Fruit fly (Drosophila melanogaster): ENCODE data around the gene CG43050.

Gene CG43050

dm6 chr2L:13145035-13145683 is 26.1 kb downstream of the CG43050 start (continued):
- no peak for TF ChIP-seq CG15479 (GFP tag; optimal IDR thresholded peaks at IDR 0.05)
- TF ChIP-seq C15 (GFP tag; IDR thresholded peaks at IDR 0.05), result 0 out of 3 replicates have a peak, but pooled peaks have one; percentile 20
- TF ChIP-seq CG15696 (tag; optimal IDR thresholded peaks at IDR 0.05), result peak; percentile 12
- peak; percentile 90 for TF ChIP-seq CG13624 (GFP tag; optimal IDR thresholded peaks at IDR 0.05)
- TF ChIP-seq CG15011 (GFP tag; optimal IDR thresholded peaks at IDR 0.05), result peak; percentile 71
- peak; percentile 37 for TF ChIP-seq Chrac-16 (GFP tag; optimal IDR thresholded peaks at IDR 0.05)
- no peak for TF ChIP-seq CG33557 (GFP tag; optimal IDR thresholded peaks at IDR 0.05)
- TF ChIP-seq mld (GFP tag; IDR thresholded peaks at IDR 0.05; ENCODE audit: partially characterized antibody), result no peak
- TF ChIP-seq Dp (GFP tag; optimal IDR thresholded peaks at IDR 0.05), result no peak
- TF ChIP-seq CG11398 (GFP tag; optimal IDR thresholded peaks at IDR 0.05), result peak; percentile 18
- TF ChIP-seq en (GFP tag; optimal IDR thresholded peaks at IDR 0.05), result peak; percentile 41
- TF ChIP-seq CG13424 (tag; optimal IDR thresholded peaks at IDR 0.05), result peak; percentile 73
- peak; percentile 79 for TF ChIP-seq CG11247 (GFP tag; IDR thresholded peaks at IDR 0.05)
- TF ChIP-seq CG4730 (GFP tag; IDR thresholded peaks at IDR 0.05), result peak; percentile 76
- TF ChIP-seq onecut (GFP tag; IDR thresholded peaks at IDR 0.05), result peak; percentile 51
- TF ChIP-seq cas (GFP tag; IDR thresholded peaks at IDR 0.05), result peak; percentile 45; the same call in 1 of the 2 replicates
- TF ChIP-seq CG16815 (GFP tag; optimal IDR thresholded peaks at IDR 0.05), result peak; percentile 29
- peak; percentile 45 for TF ChIP-seq CG1647 (GFP tag; optimal IDR thresholded peaks at IDR 0.05)
- TF ChIP-seq tup (GFP tag; optimal IDR thresholded peaks at IDR 0.05), result peak; percentile 29
- peak; percentile 48 for TF ChIP-seq CG8944 (GFP tag; optimal IDR thresholded peaks at IDR 0.05)
- TF ChIP-seq fru (optimal IDR thresholded peaks at IDR 0.05), result no peak
- peak; percentile 49 for TF ChIP-seq jumu (GFP tag; optimal IDR thresholded peaks at IDR 0.05)
- TF ChIP-seq CG14050 (GFP tag; IDR thresholded peaks at IDR 0.05), result peak; percentile 68
- TF ChIP-seq cg (GFP tag; optimal IDR thresholded peaks at IDR 0.05), result no peak
- peak; percentile 55 for TF ChIP-seq CG6683 (GFP tag; optimal IDR thresholded peaks at IDR 0.05)
- peak; percentile 77 for TF ChIP-seq CG10209 (GFP tag; optimal IDR thresholded peaks at IDR 0.05)
- TF ChIP-seq HLH54F (GFP tag; optimal IDR thresholded peaks at IDR 0.05), result peak; percentile 70
- TF ChIP-seq Hsf (GFP tag; optimal IDR thresholded peaks at IDR 0.05), result peak; percentile 76
- no peak for TF ChIP-seq Optix (GFP tag; IDR thresholded peaks at IDR 0.05)
- TF ChIP-seq Neu2 (GFP tag; optimal IDR thresholded peaks at IDR 0.05; ENCODE audit: borderline replicate concordance), result no peak
- TF ChIP-seq stc (GFP tag; IDR thresholded peaks at IDR 0.05), result peak; percentile 73
- no peak for TF ChIP-seq CG12236 (GFP tag; optimal IDR thresholded peaks at IDR 0.05)
- TF ChIP-seq CG4282 (GFP tag; optimal IDR thresholded peaks at IDR 0.05), result peak; percentile 14
- no peak for TF ChIP-seq Spps (tag; optimal IDR thresholded peaks at IDR 0.05)
- TF ChIP-seq CG5180 (GFP tag; optimal IDR thresholded peaks at IDR 0.05), result peak; percentile 45
- TF ChIP-seq Nf-YC (tag; optimal IDR thresholded peaks at IDR 0.05), result peak; percentile 76
- peak; percentile 54 for TF ChIP-seq HmgZ (tag; optimal IDR thresholded peaks at IDR 0.05)
- TF ChIP-seq CG9215 (GFP tag; IDR thresholded peaks at IDR 0.05), result peak; percentile 83
- no peak for TF ChIP-seq CG2199 (GFP tag; IDR thresholded peaks at IDR 0.05)
- TF ChIP-seq Elba2 (GFP tag; optimal IDR thresholded peaks at IDR 0.05), result no peak
- TF ChIP-seq luna (GFP tag; optimal IDR thresholded peaks at IDR 0.05), result peak; percentile 68
- no peak for TF ChIP-seq YL-1 (GFP tag; optimal IDR thresholded peaks at IDR 0.05)
- TF ChIP-seq CG8359 (GFP tag; optimal IDR thresholded peaks at IDR 0.05; ENCODE audit: borderline replicate concordance), result no peak
- no peak for TF ChIP-seq CG7271 (tag; optimal IDR thresholded peaks at IDR 0.05)
- TF ChIP-seq lab (GFP tag; optimal IDR thresholded peaks at IDR 0.05), result peak; percentile 90
- TF ChIP-seq CG14667 (GFP tag; IDR thresholded peaks at IDR 0.05), result peak; percentile 63
- TF ChIP-seq CG11456 (GFP tag; IDR thresholded peaks at IDR 0.05), result peak; percentile 81
- TF ChIP-seq lov (optimal IDR thresholded peaks at IDR 0.05), result no peak
- TF ChIP-seq lov (GFP tag; IDR thresholded peaks at IDR 0.05), result no peak
- TF ChIP-seq otp (GFP tag; IDR thresholded peaks at IDR 0.05), result peak; percentile 57; the same call in 2 of the 3 replicates

All from whole organism, embryonic.